Fruit fly (Drosophila melanogaster) whole organism, prepupa: ENCODE measurements around the gene CG13733.

Source experiments
- CG11294 ChIP-seq: fragments of 200-800 bp; sonication (Bioruptor generic); IDR thresholded peaks from 2 replicates; pipeline ENCODE4 v1.3.6; 2022; ENCODE audit warnings: missing biosample characterization, missing genetic modification characterization
- CG1621 ChIP-seq: fragments of 200-800 bp; sonication (Bioruptor generic); optimal IDR thresholded peaks from 3 replicates; lab custom pipeline; 2018; ENCODE audit warnings: missing biosample characterization, mild to moderate bottlenecking, missing genetic modification characterization
- CG6163 ChIP-seq: fragments of 200-800 bp; sonication (Bioruptor generic); IDR thresholded peaks from 3 replicates; pipeline ENCODE4 v1.3.6; 2022; ENCODE audit warnings: missing biosample characterization, missing genetic modification characterization
- CG6792 ChIP-seq: fragments of 200-800 bp; sonication (Bioruptor generic); optimal IDR thresholded peaks from 3 replicates; lab custom pipeline; 2016; ENCODE audit warnings: missing biosample characterization, missing genetic modification characterization
- CG6854 ChIP-seq: fragments of 200-800 bp; sonication (Bioruptor generic); optimal IDR thresholded peaks from 2 replicates; lab custom pipeline; 2017; ENCODE audit warnings: missing biosample characterization, mild to moderate bottlenecking, missing genetic modification characterization
- CG7368 ChIP-seq: fragments of 200-800 bp; sonication (Bioruptor generic); optimal IDR thresholded peaks from 3 replicates; lab custom pipeline; 2016; ENCODE audit warnings: missing biosample characterization, missing genetic modification characterization
- CG8632 ChIP-seq: fragments of 200-800 bp; sonication (Bioruptor generic); optimal IDR thresholded peaks from 3 replicates; lab custom pipeline; 2016; ENCODE audit warnings: missing biosample characterization, missing genetic modification characterization
- Eip75B ChIP-seq: fragments of 200-800 bp; sonication (Bioruptor generic); optimal IDR thresholded peaks from 3 replicates; lab custom pipeline; 2016; ENCODE audit warnings: missing biosample characterization, missing genetic modification characterization
- Gug ChIP-seq: fragments of 200-800 bp; sonication (Bioruptor generic); IDR thresholded peaks from 2 replicates; pipeline ENCODE4 v1.3.6; 2022; ENCODE audit warnings: missing biosample characterization, missing genetic modification characterization
- OdsH ChIP-seq: fragments of 200-800 bp; sonication (Bioruptor generic); optimal IDR thresholded peaks from 3 replicates; lab custom pipeline; 2016; ENCODE audit warnings: missing biosample characterization, missing genetic modification characterization
- Sox102F ChIP-seq: fragments of 200-800 bp; sonication (Bioruptor generic); optimal IDR thresholded peaks from 2 replicates; lab custom pipeline; 2016; ENCODE audit warnings: missing biosample characterization, mild to moderate bottlenecking, missing genetic modification characterization
- dac ChIP-seq: fragments of 200-800 bp; sonication (Bioruptor generic); optimal IDR thresholded peaks from 2 replicates; lab custom pipeline; 2017; ENCODE audit warnings: missing biosample characterization, mild to moderate bottlenecking, missing genetic modification characterization
- dsx ChIP-seq: fragments of 200-800 bp; optimal IDR thresholded peaks from 3 replicates; lab custom pipeline; 2019; ENCODE audit warnings: missing biosample characterization, mild to moderate bottlenecking, missing genetic modification characterization, moderate library complexity; ENCODE audit not compliant: poor library complexity, severe bottlenecking

DNA sequence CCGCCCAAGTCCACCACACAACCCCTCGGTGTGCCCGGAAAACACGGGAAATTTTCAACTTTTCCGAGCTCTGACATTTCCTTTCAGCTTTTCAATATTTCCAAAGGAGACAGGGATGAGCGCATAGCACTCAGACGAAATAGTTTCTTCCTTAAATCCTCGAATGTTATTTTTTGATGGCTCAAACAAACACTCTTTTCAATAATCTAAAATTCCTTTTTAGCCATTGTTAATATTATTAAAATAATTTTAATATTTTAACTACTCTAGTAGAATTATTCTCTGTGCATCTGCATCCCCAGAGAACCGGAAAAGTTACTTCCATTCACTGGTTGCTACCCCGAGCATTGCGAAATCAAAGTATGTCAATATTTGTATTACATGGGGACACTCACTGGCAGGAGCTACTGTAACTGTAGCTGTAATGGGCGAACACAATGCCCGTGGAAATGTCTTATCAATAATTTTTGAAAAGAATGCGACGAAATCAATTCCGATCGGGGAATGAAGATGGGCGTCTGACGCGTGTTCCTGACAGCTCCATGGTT is 21.0 kb downstream of the CG13733 start:
- TF ChIP-seq CG6854 (GFP tag; lab: Kevin White, UChicago) (no peak), CG6163 (no peak), CG8632 (GFP tag; lab: Kevin White, UChicago) (no peak), CG11294 (GFP tag; lab: Robert Waterston, UW) (no peak), dac (GFP tag; lab: Kevin White, UChicago) (no peak), Sox102F (GFP tag; lab: Kevin White, UChicago) (no peak), CG7368 (GFP tag; lab: Kevin White, UChicago) (no peak), Gug (GFP tag; lab: Robert Waterston, UW) (no peak), OdsH (GFP tag; lab: Kevin White, UChicago) (no peak), CG1621 (no peak), CG6792 (no peak), dsx (GFP tag; lab: Kevin White, UChicago) (no peak), Eip75B (GFP tag; lab: Kevin White, UChicago) (no peak)
